Worm (Caenorhabditis elegans): Measurements from ENCODE around the gene cpna-3.
A peak's percentile ranks its signal among the peaks of the same experiment; 100 is the strongest.

The cpna-3 gene

DNA sequence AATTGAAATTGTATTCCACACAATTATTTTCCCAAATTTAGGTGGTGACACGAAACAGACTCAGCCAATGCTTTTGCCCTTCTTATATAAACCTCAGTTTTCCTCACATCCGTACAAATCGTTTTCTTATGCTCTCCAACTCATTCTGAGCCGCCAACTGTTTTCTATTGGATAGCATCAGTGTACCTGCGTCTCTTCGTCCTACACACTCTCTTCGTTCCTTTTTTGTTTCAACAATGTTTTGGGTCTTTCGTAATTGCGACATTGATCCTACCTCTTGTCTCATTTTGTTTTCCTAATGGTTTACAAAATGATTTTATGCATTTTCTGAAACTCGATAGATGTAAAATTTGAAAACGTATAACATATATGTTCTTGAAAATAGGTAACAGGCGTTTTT is 17.3 kb upstream of the cpna-3 start:
- TF ChIP-seq egl-5 (tag; optimal IDR thresholded peaks at IDR 0.05): peak; percentile 70
- TF ChIP-seq hmg-11 (tag; optimal IDR thresholded peaks at IDR 0.05): no peak

DNA sequence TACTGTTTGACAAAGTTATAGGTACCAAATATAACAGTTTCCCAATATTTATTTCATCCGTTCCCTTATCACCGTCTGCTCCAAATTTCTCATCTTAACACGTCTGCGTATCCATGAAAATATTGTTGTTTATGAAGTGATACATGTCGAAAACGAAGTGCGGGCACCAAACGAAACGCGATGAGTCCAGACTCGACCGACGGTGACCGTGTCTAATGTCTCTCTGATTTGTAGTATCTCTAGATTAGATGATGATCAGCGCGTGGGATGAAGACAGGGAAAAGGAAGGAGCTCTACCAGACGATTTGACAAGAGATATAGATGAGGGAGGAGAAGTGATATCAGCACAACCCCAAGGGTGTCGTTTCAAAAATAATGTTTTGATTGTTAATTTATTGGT is 16.4 kb upstream of the cpna-3 start:
- TF ChIP-seq nfya-1 (tag; optimal IDR thresholded peaks at IDR 0.05; ENCODE audit: insufficient read depth) (peak; percentile 7), pha-4 (tag; optimal IDR thresholded peaks at IDR 0.05) (no peak), nhr-76 (tag; optimal IDR thresholded peaks at IDR 0.05) (no peak), egl-5 (tag; optimal IDR thresholded peaks at IDR 0.05) (peak; percentile 59), fos-1 (tag; optimal IDR thresholded peaks at IDR 0.05) (no peak), nhr-77 (tag; optimal IDR thresholded peaks at IDR 0.05) (no peak), mdl-1 (tag; optimal IDR thresholded peaks at IDR 0.05) (no peak), sea-2 (GFP tag; optimal IDR thresholded peaks at IDR 0.05) (no peak), nhr-43 (tag; optimal IDR thresholded peaks at IDR 0.05; ENCODE audit: poor library complexity, severe bottlenecking) (no peak), nhr-12 (tag; optimal IDR thresholded peaks at IDR 0.05) (no peak), unc-62 (GFP tag; optimal IDR thresholded peaks at IDR 0.05) (no peak), nhr-23 (tag; optimal IDR thresholded peaks at IDR 0.05) (no peak), skn-1 (tag; optimal IDR thresholded peaks at IDR 0.05) (no peak), hmg-11 (tag; optimal IDR thresholded peaks at IDR 0.05) (no peak), snpc-4 (tag; optimal IDR thresholded peaks at IDR 0.05) (no peak)

DNA sequence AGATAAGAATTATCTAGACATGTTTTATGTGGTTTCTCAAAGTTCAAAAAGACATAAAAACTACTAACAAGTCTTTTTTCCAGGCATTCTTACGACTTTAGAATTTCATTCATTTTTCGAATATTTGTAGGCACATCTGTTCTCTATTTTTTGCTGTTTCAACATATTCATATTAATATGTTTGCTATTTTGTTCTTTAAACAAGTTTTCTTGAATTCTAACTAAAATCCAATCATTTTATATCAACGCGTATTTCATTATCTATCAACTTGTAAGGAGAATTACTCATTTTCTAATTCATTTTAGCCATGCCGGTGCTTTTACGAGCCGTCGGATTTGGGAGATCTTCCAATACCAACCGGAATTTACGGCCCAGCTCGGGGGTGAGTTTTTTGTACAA is 14.6 kb upstream of the cpna-3 start, which contains the start of gene twk-8:
TSS of gene twk-8 (plus strand) at position 301 of the 400 bp plus-strand sequence.
- TF ChIP-seq R02D3.7 (tag; optimal IDR thresholded peaks at IDR 0.05) (no peak), eor-1 (tag; optimal IDR thresholded peaks at IDR 0.05) (no peak), nhr-11 (tag; optimal IDR thresholded peaks at IDR 0.05) (no peak), lin-15B (tag; optimal IDR thresholded peaks at IDR 0.05) (no peak), ztf-4 (tag; optimal IDR thresholded peaks at IDR 0.05) (no peak), lsy-12 (tag; optimal IDR thresholded peaks at IDR 0.05) (no peak), ceh-9 (tag; optimal IDR thresholded peaks at IDR 0.05) (no peak), ztf-11 (tag; optimal IDR thresholded peaks at IDR 0.05) (no peak), nhr-23 (tag; optimal IDR thresholded peaks at IDR 0.05) (no peak), fkh-10 (GFP tag; optimal IDR thresholded peaks at IDR 0.05) (no peak), snpc-4 (tag; optimal IDR thresholded peaks at IDR 0.05) (no peak), mdl-1 (tag; optimal IDR thresholded peaks at IDR 0.05) (no peak), lin-39 (tag; optimal IDR thresholded peaks at IDR 0.05) (no peak), zag-1 (tag; optimal IDR thresholded peaks at IDR 0.05) (no peak), tbx-2 (tag; optimal IDR thresholded peaks at IDR 0.05) (no peak)

DNA sequence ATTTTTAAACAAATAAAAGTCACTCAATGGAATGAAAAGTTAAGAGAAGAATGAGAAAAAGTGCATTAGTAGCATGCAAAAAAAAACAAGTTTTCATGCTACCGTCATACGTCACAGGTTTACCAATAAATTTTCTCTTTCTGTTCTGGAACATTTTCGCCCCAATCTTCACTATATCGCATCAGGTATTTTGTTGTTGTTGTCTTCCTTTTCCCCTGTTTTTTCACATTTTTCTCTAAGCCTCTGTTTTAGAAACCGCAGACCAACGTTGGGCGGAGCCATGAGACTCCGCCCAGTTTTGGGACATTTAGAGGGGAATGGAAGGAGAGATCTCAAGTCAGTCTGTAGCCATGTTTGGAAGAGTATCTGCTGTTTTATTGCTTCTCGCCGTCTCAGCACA is 8.3 kb upstream of the cpna-3 start, which contains the start of gene msa-1:
TSS of gene msa-1 (plus strand) at position 301 of the 400 bp plus-strand sequence.
- TF ChIP-seq egl-5 (tag; optimal IDR thresholded peaks at IDR 0.05): peak; percentile 2
- no peak for TF ChIP-seq nhr-77 (tag; optimal IDR thresholded peaks at IDR 0.05)
- no peak for TF ChIP-seq hmg-11 (tag; optimal IDR thresholded peaks at IDR 0.05)
- TF ChIP-seq elt-2 (tag; optimal IDR thresholded peaks at IDR 0.05): no peak
- TF ChIP-seq mdl-1 (tag; optimal IDR thresholded peaks at IDR 0.05): no peak
- no peak for TF ChIP-seq nhr-23 (tag; optimal IDR thresholded peaks at IDR 0.05)
- TF ChIP-seq ama-1 (optimal IDR thresholded peaks at IDR 0.05): no peak
- no peak for TF ChIP-seq jun-1 (tag; optimal IDR thresholded peaks at IDR 0.05)
- TF ChIP-seq ceh-28 (tag; optimal IDR thresholded peaks at IDR 0.05): no peak

DNA sequence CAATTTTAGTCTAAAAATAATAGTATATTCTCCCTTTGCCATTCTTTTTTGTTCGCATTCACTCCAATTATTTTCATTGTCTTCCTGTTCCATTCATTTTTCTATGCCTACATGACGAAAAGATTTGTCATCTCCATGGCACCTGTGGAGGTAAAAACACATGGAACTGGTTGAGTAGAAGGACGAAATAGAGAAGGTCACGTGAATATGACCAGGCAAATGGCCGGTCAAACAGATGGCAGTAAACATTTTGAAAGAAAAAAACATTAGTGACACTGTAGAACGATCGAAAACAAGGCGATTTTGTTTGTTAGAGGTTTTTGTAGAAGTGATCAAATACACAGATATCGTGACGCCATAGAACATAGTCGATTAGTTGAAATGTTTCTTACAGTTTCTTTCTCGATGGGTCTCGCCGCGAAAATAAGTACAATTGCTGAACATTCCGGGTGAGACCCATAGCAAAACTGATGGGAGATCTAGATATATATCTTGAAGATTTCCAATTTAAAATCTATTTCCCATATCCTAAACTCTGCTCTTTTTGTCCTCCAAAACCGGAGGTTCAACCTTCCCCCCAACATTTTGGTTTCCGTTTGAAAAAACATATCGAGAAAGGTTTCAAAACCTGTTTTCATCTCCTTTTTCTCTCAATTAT is 6.0 kb upstream of the cpna-3 start:
- peak; percentile 6 for TF ChIP-seq ama-1 (optimal IDR thresholded peaks at IDR 0.05)
- TF ChIP-seq pqm-1 (tag; optimal IDR thresholded peaks at IDR 0.05): no peak
- TF ChIP-seq nhr-25 (tag; optimal IDR thresholded peaks at IDR 0.05): peak; percentile 42
- TF ChIP-seq elt-1 (tag; optimal IDR thresholded peaks at IDR 0.05): peak; percentile 12
- no peak for TF ChIP-seq lsy-12 (tag; optimal IDR thresholded peaks at IDR 0.05)
- TF ChIP-seq mml-1 (tag; optimal IDR thresholded peaks at IDR 0.05): no peak

Data from whole organism, L3 larva.